Worm (Caenorhabditis elegans): Measurements from ENCODE around the gene H05C05.1.

The H05C05.1 gene

DNA sequence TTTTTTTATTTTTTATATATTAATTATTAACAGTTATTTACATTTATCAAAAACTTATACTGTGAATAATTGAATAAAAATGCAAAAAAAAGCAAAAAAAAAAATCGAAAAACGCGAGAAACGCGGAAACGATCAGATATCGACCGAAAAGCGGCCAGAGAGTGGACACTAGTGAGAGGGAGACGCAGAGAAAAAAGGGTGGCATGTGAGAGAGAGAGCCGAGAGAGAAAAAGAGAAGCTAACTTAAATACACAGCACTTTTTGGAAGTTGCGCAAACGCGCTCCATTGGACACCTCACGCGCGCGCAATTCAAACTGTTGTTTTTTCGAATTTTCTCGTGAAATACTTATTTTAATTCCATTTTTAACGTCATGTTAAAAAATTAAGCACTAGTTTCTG is 19.5 kb downstream of the H05C05.1 start:
- TF ChIP-seq blmp-1 (tag; optimal IDR thresholded peaks at IDR 0.05; ENCODE audit: insufficient read depth) (peak; percentile 39), elt-3 (tag; optimal IDR thresholded peaks at IDR 0.05) (no peak), C34F6.9 (tag; optimal IDR thresholded peaks at IDR 0.05) (peak; percentile 89), nhr-21 (tag; optimal IDR thresholded peaks at IDR 0.05) (peak; percentile 57), mbf-1 (tag; optimal IDR thresholded peaks at IDR 0.05) (no peak), nhr-10 (tag; optimal IDR thresholded peaks at IDR 0.05) (no peak), sma-9 (GFP tag; optimal IDR thresholded peaks at IDR 0.05) (peak; percentile 84), sma-9 (tag; optimal IDR thresholded peaks at IDR 0.05) (no peak), unc-55 (GFP tag; optimal IDR thresholded peaks at IDR 0.05) (peak; percentile 91), sma-3 (GFP tag; optimal IDR thresholded peaks at IDR 0.05) (peak; percentile 80), lin-39 (tag; optimal IDR thresholded peaks at IDR 0.05) (no peak), mdl-1 (tag; optimal IDR thresholded peaks at IDR 0.05) (peak in 1 of 2 experiments; percentile 64), ztf-4 (tag; optimal IDR thresholded peaks at IDR 0.05) (peak; percentile 44), nhr-11 (tag; optimal IDR thresholded peaks at IDR 0.05) (no peak), ztf-11 (tag; optimal IDR thresholded peaks at IDR 0.05) (no peak), R02D3.7 (tag; optimal IDR thresholded peaks at IDR 0.05) (no peak), crh-2 (tag; optimal IDR thresholded peaks at IDR 0.05) (peak; percentile 75), unc-39 (tag; optimal IDR thresholded peaks at IDR 0.05) (no peak), alr-1 (tag; optimal IDR thresholded peaks at IDR 0.05) (no peak), unc-62 (GFP tag; optimal IDR thresholded peaks at IDR 0.05) (no peak), F13H6.1 (tag; optimal IDR thresholded peaks at IDR 0.05) (peak; percentile 96), elt-1 (tag; optimal IDR thresholded peaks at IDR 0.05) (no peak), nhr-129 (tag; optimal IDR thresholded peaks at IDR 0.05) (peak; percentile 83), nhr-77 (tag; optimal IDR thresholded peaks at IDR 0.05) (no peak), zag-1 (tag; optimal IDR thresholded peaks at IDR 0.05) (peak; percentile 70), nhr-237 (tag; optimal IDR thresholded peaks at IDR 0.05) (no peak), aly-2 (tag; optimal IDR thresholded peaks at IDR 0.05) (no peak), lin-11 (tag; optimal IDR thresholded peaks at IDR 0.05) (peak; percentile 60), ztf-1 (GFP tag; conservative IDR thresholded peaks at IDR 0.05) (no peak), sem-4 (tag; optimal IDR thresholded peaks at IDR 0.05) (peak; percentile 18), nhr-6 (tag; optimal IDR thresholded peaks at IDR 0.05) (no peak), lin-13 (GFP tag; optimal IDR thresholded peaks at IDR 0.05) (peak; percentile 91), ZK546.5 (tag; optimal IDR thresholded peaks at IDR 0.05) (no peak), peb-1 (tag; optimal IDR thresholded peaks at IDR 0.05) (no peak), gmeb-1 (tag; optimal IDR thresholded peaks at IDR 0.05) (peak; percentile 89), mab-5 (tag; optimal IDR thresholded peaks at IDR 0.05) (peak; percentile 48), ama-1 (optimal IDR thresholded peaks at IDR 0.05) (no peak), dmd-4 (tag; optimal IDR thresholded peaks at IDR 0.05) (no peak), fos-1 (tag; optimal IDR thresholded peaks at IDR 0.05) (peak; percentile 47), snpc-4 (tag; optimal IDR thresholded peaks at IDR 0.05) (peak; percentile 46), nhr-25 (tag; optimal IDR thresholded peaks at IDR 0.05) (peak; percentile 56), Y55F3AM.14 (GFP tag; optimal IDR thresholded peaks at IDR 0.05) (no peak), nhr-12 (tag; optimal IDR thresholded peaks at IDR 0.05) (no peak), egl-27 (tag; optimal IDR thresholded peaks at IDR 0.05) (no peak), ceh-82 (tag; optimal IDR thresholded peaks at IDR 0.05) (no peak), nhr-23 (tag; optimal IDR thresholded peaks at IDR 0.05) (no peak), lsy-2 (tag; optimal IDR thresholded peaks at IDR 0.05) (peak; percentile 70 to 90), ceh-16 (tag; optimal IDR thresholded peaks at IDR 0.05) (no peak), skn-1 (tag; optimal IDR thresholded peaks at IDR 0.05) (no peak)

All from whole organism, L2 larva.